Worm (Caenorhabditis elegans): ENCODE results near the gene ZC239.16.

The ZC239.16 gene

DNA sequence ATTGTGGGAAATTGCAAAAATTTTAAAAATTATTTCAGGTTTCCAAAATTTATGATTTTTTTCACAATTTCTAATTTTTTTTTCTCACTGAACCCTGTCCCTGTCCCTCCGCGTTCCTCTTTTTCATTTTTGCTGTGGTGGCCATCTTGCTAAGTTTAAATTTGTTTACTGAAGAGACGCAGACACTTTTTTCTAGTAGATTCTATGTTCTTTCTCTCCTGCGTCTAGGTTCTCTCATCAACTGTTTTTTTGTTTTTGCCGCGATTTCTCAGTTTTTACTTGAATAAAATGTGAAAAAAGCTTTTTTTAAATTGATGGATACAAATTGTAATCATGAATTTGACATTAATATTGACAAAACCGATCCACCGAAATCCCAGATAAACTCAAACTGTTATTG, 15.9 kb downstream of the ZC239.16 start, which contains the start of gene ZC239.6:
Gene ZC239.6, plus strand, starts transcription at position 381 of the 400 bp plus-strand sequence.
- TF ChIP-seq hmg-11 (tag; optimal IDR thresholded peaks at IDR 0.05) (peak; percentile 30), elt-3 (tag; optimal IDR thresholded peaks at IDR 0.05) (no peak), snpc-4 (tag; optimal IDR thresholded peaks at IDR 0.05) (peak; percentile 33), jun-1 (tag; optimal IDR thresholded peaks at IDR 0.05) (no peak), pha-4 (tag; optimal IDR thresholded peaks at IDR 0.05) (peak; percentile 66), nfya-1 (tag; optimal IDR thresholded peaks at IDR 0.05; ENCODE audit: insufficient read depth) (peak; percentile 55), nhr-23 (tag; optimal IDR thresholded peaks at IDR 0.05) (peak; percentile 3)

DNA sequence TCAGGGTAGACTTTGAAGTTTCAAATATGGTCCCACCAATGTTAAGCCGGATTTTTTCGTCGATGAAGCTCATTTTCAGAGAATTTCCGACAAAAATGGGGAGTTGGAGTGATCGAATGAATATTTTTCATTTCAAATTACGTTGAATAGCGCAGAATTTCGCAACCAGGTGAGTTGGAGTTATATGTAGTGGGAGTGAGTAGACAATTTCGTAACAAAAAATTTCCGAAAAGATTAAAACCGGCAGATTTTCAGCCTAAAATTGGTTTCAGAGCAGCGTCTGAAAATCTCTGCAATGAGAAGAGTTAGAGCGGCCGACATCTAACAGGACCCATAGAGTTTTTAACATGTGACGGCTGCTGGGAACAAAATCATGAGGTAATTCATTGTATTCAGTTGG, 16.4 kb downstream of the ZC239.16 start, which contains the start of gene sdz-35:
Gene sdz-35, minus strand, starts transcription at position 101 of the 400 bp plus-strand sequence.
- no peak for TF ChIP-seq nfya-1 (tag; optimal IDR thresholded peaks at IDR 0.05; ENCODE audit: insufficient read depth)
- no peak for TF ChIP-seq fkh-2 (tag; optimal IDR thresholded peaks at IDR 0.05)
- no peak for TF ChIP-seq ZK546.5 (tag; optimal IDR thresholded peaks at IDR 0.05)
- TF ChIP-seq mml-1 (tag; optimal IDR thresholded peaks at IDR 0.05): no peak
- TF ChIP-seq nhr-43 (tag; optimal IDR thresholded peaks at IDR 0.05; ENCODE audit: poor library complexity, severe bottlenecking): no peak

DNA sequence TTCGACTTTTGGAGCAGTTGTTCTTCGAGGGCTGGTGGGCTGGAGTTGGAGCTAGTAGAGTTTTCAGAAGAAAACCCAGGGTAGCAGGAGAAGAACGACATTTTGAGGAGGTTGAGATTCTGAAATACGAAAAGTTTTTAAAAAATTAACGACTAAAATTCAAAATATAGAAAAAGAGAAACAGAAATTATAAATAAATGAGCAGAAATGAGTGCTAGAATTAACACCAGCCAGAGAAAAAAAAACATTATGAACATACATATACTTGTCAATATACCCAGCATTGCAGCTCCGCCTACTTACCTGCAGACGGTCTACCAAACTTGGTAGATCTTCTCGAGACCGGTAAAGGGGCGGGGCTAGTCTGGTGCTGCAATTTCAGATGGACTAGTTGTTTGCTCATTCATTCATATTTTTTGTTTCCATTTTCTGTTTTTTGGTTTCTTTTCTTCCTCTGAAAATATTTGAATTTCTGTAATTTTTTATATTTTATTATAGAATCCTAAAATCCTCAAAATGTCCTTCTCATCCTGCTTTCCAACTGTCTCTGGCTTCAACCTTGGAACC, 18.6 kb downstream of the ZC239.16 start, which contains the start of the genes ZC239.20 and ZC239.21:
Gene ZC239.20, minus strand, starts transcription at position 101 of the 567 bp plus-strand sequence.
Gene ZC239.21, plus strand, starts transcription at position 517 of the 567 bp plus-strand sequence.
- TF ChIP-seq nhr-77 (tag; optimal IDR thresholded peaks at IDR 0.05): no peak
- TF ChIP-seq ceh-28 (tag; optimal IDR thresholded peaks at IDR 0.05): no peak
- no peak for TF ChIP-seq mdl-1 (tag; optimal IDR thresholded peaks at IDR 0.05)
- no peak for TF ChIP-seq R02D3.7 (tag; optimal IDR thresholded peaks at IDR 0.05)
- TF ChIP-seq tbx-2 (tag; optimal IDR thresholded peaks at IDR 0.05): no peak
- TF ChIP-seq lin-39 (tag; optimal IDR thresholded peaks at IDR 0.05): no peak
- no peak for TF ChIP-seq sea-2 (GFP tag; optimal IDR thresholded peaks at IDR 0.05)
- no peak for TF ChIP-seq ztf-11 (tag; optimal IDR thresholded peaks at IDR 0.05)
- TF ChIP-seq nhr-28 (tag; optimal IDR thresholded peaks at IDR 0.05): no peak
- no peak for TF ChIP-seq ZK546.5 (tag; optimal IDR thresholded peaks at IDR 0.05)
- no peak for TF ChIP-seq unc-39 (tag; optimal IDR thresholded peaks at IDR 0.05)

DNA sequence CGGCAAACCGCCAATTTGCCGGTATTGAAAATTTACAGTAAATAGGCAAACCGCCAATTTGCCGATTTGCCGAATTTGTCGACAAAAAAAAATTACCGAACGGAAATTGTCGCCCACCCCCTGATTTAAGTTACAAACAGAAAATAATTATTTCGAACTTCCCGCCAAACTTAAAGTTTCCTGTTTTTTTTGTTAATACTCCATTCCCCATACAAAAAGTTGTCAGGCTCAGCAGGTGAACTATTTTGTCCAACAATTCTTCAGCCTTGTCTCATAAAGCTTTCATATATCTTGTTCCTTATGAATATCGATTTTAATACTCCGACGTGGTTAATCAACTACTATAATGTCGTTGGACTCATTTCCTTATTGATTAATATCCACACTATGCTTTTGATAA, 21.7 kb downstream of the ZC239.16 start, which contains the start of gene sri-50:
Gene sri-50, plus strand, starts transcription at position 301 of the 400 bp plus-strand sequence.
- TF ChIP-seq mdl-1 (tag; optimal IDR thresholded peaks at IDR 0.05): no peak
- no peak for TF ChIP-seq snpc-4 (tag; optimal IDR thresholded peaks at IDR 0.05)
- no peak for TF ChIP-seq ZK546.5 (tag; optimal IDR thresholded peaks at IDR 0.05)
- no peak for TF ChIP-seq egl-27 (tag; optimal IDR thresholded peaks at IDR 0.05)
- no peak for TF ChIP-seq elt-3 (tag; optimal IDR thresholded peaks at IDR 0.05)
- no peak for TF ChIP-seq fkh-2 (tag; optimal IDR thresholded peaks at IDR 0.05)
- TF ChIP-seq nhr-12 (tag; optimal IDR thresholded peaks at IDR 0.05): no peak
- TF ChIP-seq elt-1 (tag; optimal IDR thresholded peaks at IDR 0.05): no peak
- no peak for TF ChIP-seq aly-2 (tag; optimal IDR thresholded peaks at IDR 0.05)
- no peak for TF ChIP-seq pha-4 (tag; optimal IDR thresholded peaks at IDR 0.05)
- TF ChIP-seq daf-12 (tag; optimal IDR thresholded peaks at IDR 0.05): no peak
- TF ChIP-seq ceh-82 (tag; optimal IDR thresholded peaks at IDR 0.05): no peak
- TF ChIP-seq ceh-9 (tag; optimal IDR thresholded peaks at IDR 0.05): no peak
- TF ChIP-seq nhr-76 (tag; optimal IDR thresholded peaks at IDR 0.05): no peak
- TF ChIP-seq zag-1 (tag; optimal IDR thresholded peaks at IDR 0.05): no peak
- no peak for TF ChIP-seq unc-62 (GFP tag; optimal IDR thresholded peaks at IDR 0.05)
- no peak for TF ChIP-seq R02D3.7 (tag; optimal IDR thresholded peaks at IDR 0.05)

DNA sequence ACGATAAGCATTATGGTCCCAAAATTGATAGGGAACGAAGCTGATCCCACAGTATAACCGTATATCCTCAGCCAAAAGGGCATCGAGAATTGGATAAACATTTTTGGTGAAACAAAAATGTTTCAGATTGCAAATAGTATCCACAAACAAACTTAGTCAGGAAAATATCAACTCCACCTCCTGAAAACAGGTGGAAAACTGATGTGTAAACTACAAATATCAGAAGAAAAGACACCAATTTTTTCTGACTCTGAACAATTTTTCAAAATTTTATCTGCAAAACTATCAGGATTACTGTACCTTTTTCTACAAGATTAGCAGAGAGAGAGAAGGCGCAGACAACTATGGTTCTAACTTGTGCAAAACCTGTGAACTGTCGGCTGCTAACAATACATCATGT, 22.6 kb downstream of the ZC239.16 start, which contains the start of gene sri-53:
Gene sri-53, minus strand, starts transcription at position 101 of the 400 bp plus-strand sequence.
- TF ChIP-seq eor-1 (tag; optimal IDR thresholded peaks at IDR 0.05) (no peak), fkh-10 (GFP tag; optimal IDR thresholded peaks at IDR 0.05) (no peak), fos-1 (tag; optimal IDR thresholded peaks at IDR 0.05) (no peak), lin-15B (tag; optimal IDR thresholded peaks at IDR 0.05) (no peak)

Data from whole organism, L3 larva.